Worm (Caenorhabditis elegans) whole organism, early embryonic: ENCODE data around the gene col-102.

Experiments used
- B0310.2 ChIP-seq: sonication (generic microtip); optimal IDR thresholded peaks from 2 replicates; lab custom pipeline; 2016; ENCODE audit warnings: mild to moderate bottlenecking, missing genetic modification characterization, missing compliant biosample characterization
- F13C5.2 ChIP-seq: sonication (generic microtip); optimal IDR thresholded peaks from 2 replicates; lab custom pipeline; 2017; ENCODE audit warnings: mild to moderate bottlenecking, missing genetic modification characterization, inconsistent platforms, missing compliant biosample characterization
- aly-1 ChIP-seq: sonication (generic microtip); optimal IDR thresholded peaks from 2 replicates; lab custom pipeline; 2016; ENCODE audit warnings: missing genetic modification characterization, missing compliant biosample characterization
- ama-1 ChIP-seq: fragments of 150-350 bp; optimal IDR thresholded peaks from 2 replicates; lab custom pipeline; 2014
- ceh-13 ChIP-seq: fragments of 200-800 bp; sonication (Bioruptor generic); optimal IDR thresholded peaks from 2 replicates; lab custom pipeline; 2018; ENCODE audit warnings: mild to moderate bottlenecking, missing genetic modification characterization, missing compliant biosample characterization
- ceh-36 ChIP-seq: sonication (generic microtip); optimal IDR thresholded peaks from 2 replicates; lab custom pipeline; 2016; ENCODE audit warnings: missing genetic modification characterization, inconsistent platforms, missing compliant biosample characterization
- ets-7 ChIP-seq: sonication (generic microtip); optimal IDR thresholded peaks from 2 replicates; lab custom pipeline; 2016; ENCODE audit warnings: missing genotype, missing genetic modification characterization, missing compliant biosample characterization
- flt-1 ChIP-seq: fragments of 200-800 bp; sonication (Bioruptor generic); IDR thresholded peaks from 2 replicates; pipeline ENCODE4 v1.3.6; 2022; ENCODE audit warnings: missing genetic modification characterization, missing compliant biosample characterization
- hmbx-1 ChIP-seq: sonication (generic microtip); optimal IDR thresholded peaks from 2 replicates; lab custom pipeline; 2016; ENCODE audit warnings: mild to moderate bottlenecking, missing genetic modification characterization, missing compliant biosample characterization
- hmg-4 ChIP-seq: fragments of 200-800 bp; sonication (Bioruptor generic); optimal IDR thresholded peaks from 2 replicates; lab custom pipeline; 2018; ENCODE audit warnings: mild to moderate bottlenecking, missing genetic modification characterization, missing compliant biosample characterization
- hnd-1 ChIP-seq: sonication (generic microtip); optimal IDR thresholded peaks from 2 replicates; lab custom pipeline; 2016; ENCODE audit warnings: missing genetic modification characterization, missing compliant biosample characterization
- pes-1 ChIP-seq: fragments of 200-800 bp; sonication (Bioruptor generic); IDR thresholded peaks from 2 replicates; pipeline ENCODE4 v1.3.6; 2022; ENCODE audit warnings: missing genetic modification reagents, missing genetic modification characterization, missing compliant biosample characterization
- scrt-1 ChIP-seq: fragments of 200-800 bp; sonication (Bioruptor generic); IDR thresholded peaks from 2 replicates; pipeline ENCODE4 v1.3.6; 2022; ENCODE audit warnings: missing genetic modification characterization, missing compliant biosample characterization
- sea-1 ChIP-seq: fragments of 200-800 bp; sonication (Bioruptor generic); conservative IDR thresholded peaks from 2 replicates; pipeline ENCODE4 v1.3.6; 2022; ENCODE audit warnings: missing genetic modification characterization, missing compliant biosample characterization
- tbx-11 ChIP-seq: fragments of 200-800 bp; sonication (Bioruptor generic); IDR thresholded peaks from 2 replicates; pipeline ENCODE4 v1.3.6; 2022; ENCODE audit warnings: missing genetic modification characterization, missing compliant biosample characterization
- tbx-37 ChIP-seq: fragments of 200-800 bp; sonication (Bioruptor generic); conservative IDR thresholded peaks from 2 replicates; pipeline ENCODE4 v1.3.6; 2022; ENCODE audit warnings: missing genetic modification reagents, missing genetic modification characterization, missing compliant biosample characterization
- tra-4 ChIP-seq: sonication (generic microtip); optimal IDR thresholded peaks from 2 replicates; lab custom pipeline; 2017; ENCODE audit warnings: missing genetic modification characterization, missing compliant biosample characterization

Gene col-102

ce11 chrIV:648362-648761 lies 44.1 kb downstream of the col-102 start:
- TF ChIP-seq hmg-4 (GFP tag; lab: Kevin White, UChicago) (no peak), hmbx-1 (tag; lab: Kevin White, UChicago) (no peak), ets-7 (no peak), scrt-1 (GFP tag; lab: Robert Waterston, UW) (no peak), flt-1 (GFP tag; lab: Robert Waterston, UW) (no peak), hnd-1 (no peak), tra-4 (tag; lab: Kevin White, UChicago) (no peak), ceh-36 (tag; lab: Kevin White, UChicago) (no peak), aly-1 (tag; lab: Kevin White, UChicago) (no peak), sea-1 (GFP tag; lab: Robert Waterston, UW) (no peak), ceh-13 (no peak), ama-1 (lab: Kevin White, UChicago) (no peak), F13C5.2 (no peak), tbx-11 (GFP tag; lab: Robert Waterston, UW) (no peak)

DNA sequence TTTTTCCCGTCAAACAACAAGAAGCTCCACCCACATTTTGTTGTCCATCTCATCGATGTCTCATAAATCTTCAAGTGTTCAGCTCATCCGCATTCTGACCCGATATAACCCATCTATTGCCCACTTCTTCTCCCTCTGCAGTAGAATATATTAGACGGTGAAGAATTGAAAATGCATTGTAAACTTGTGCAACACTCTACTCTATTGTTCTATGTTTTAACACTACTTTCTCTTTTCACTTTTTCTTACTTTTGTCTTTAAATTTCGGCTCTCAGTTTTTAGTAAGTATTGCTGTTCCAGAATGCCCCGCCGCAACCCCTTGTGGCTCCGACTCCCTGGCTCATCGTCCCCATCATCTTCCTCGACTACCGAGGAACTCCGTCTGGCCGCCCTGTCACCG lies 45.1 kb downstream of the col-102 start, which contains the start of gene K11H12.9:
TSS of gene K11H12.9 (plus strand) at position 301 of the 400 bp plus-strand sequence.
- TF ChIP-seq sea-1 (GFP tag; lab: Robert Waterston, UW) (no peak), tbx-37 (GFP tag; lab: Robert Waterston, UW) (no peak), F13C5.2 (no peak), ets-7 (no peak), flt-1 (GFP tag; lab: Robert Waterston, UW) (no peak), pes-1 (GFP tag; lab: Robert Waterston, UW) (no peak), scrt-1 (GFP tag; lab: Robert Waterston, UW) (no peak)

DNA sequence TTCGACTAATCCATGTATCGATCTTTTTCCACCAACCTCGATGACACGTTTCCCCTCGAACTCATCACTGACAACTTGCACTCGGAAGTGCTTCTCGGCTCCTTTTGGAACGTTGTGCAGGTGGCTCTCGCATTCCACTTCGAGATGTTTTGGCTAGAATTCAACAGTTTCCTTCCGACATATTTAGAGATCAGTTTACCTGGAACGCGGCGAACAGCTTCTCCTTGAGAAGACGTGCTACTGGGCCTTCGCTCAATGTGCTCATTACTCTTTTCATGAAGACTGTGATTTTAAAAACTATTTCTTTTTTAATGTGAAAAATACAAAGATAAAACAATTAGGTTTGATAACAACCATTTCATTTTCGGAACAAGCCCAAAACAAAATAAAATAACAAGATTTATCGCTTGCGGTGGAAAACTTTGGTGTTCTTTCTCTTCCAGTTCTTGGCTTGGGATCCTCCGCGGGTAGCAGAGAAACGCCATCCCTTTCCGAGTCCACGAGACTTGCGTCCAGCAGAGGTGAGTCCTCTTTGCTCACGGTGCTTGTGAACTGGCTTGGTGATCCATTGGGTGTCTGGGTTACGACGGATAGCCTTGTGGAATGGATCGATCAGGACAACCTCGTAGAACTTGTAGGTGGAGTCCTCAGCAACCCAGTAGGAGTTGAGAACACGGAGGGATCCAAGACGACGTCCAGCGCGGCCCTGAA lies 49.0 kb downstream of the col-102 start, which contains the start of gene K11H12.1:
TSS of gene K11H12.1 (minus strand) at position 284 of the 711 bp plus-strand sequence.
- TF ChIP-seq tbx-37 (GFP tag; lab: Robert Waterston, UW) = no peak
- no peak for TF ChIP-seq hmbx-1 (tag; lab: Kevin White, UChicago)
- TF ChIP-seq ama-1 (lab: Kevin White, UChicago) = no peak
- no peak for TF ChIP-seq ceh-13
- no peak for TF ChIP-seq flt-1 (GFP tag; lab: Robert Waterston, UW)
- no peak for TF ChIP-seq sea-1 (GFP tag; lab: Robert Waterston, UW)
- TF ChIP-seq tra-4 (tag; lab: Kevin White, UChicago) = no peak
- no peak for TF ChIP-seq hmg-4 (GFP tag; lab: Kevin White, UChicago)
- no peak for TF ChIP-seq pes-1 (GFP tag; lab: Robert Waterston, UW)
- TF ChIP-seq B0310.2 (tag; lab: Kevin White, UChicago) = no peak

- TF ChIP-seq hmg-4 (GFP tag; lab: Kevin White, UChicago) (peak; percentile 93), F13C5.2 (peak; percentile 99), B0310.2 (tag; lab: Kevin White, UChicago) (peak; percentile 66), ets-7 (peak; percentile 64), flt-1 (GFP tag; lab: Robert Waterston, UW) (peak; percentile 92), aly-1 (tag; lab: Kevin White, UChicago) (no peak), ceh-13 (peak; percentile 57), tra-4 (tag; lab: Kevin White, UChicago) (peak; percentile 79), tbx-11 (GFP tag; lab: Robert Waterston, UW) (peak; percentile 77), ama-1 (lab: Kevin White, UChicago) (no peak), ceh-36 (tag; lab: Kevin White, UChicago) (peak; percentile 78), sea-1 (GFP tag; lab: Robert Waterston, UW) (peak; percentile 95), tbx-37 (GFP tag; lab: Robert Waterston, UW) (peak; percentile 91), scrt-1 (GFP tag; lab: Robert Waterston, UW) (peak; percentile 83), pes-1 (GFP tag; lab: Robert Waterston, UW) (peak; percentile 87), hmbx-1 (tag; lab: Kevin White, UChicago) (peak; percentile 64), hnd-1 (peak; percentile 70)
Measured at ce11 chrIV:654526-655440, 50.5 kb downstream of the col-102 start, which contains the start of the genes rpl-15 and K11H12.8. rpl-15 (minus strand) TSS chrIV:654576. K11H12.8 (plus strand) TSS chrIV:655390.
